Fruit fly (Drosophila melanogaster) whole organism, embryonic: ENCODE data around the gene Npc2a.

Experiments
- Ada2b ChIP-seq: fragments of 200-800 bp; sonication (Bioruptor generic); IDR thresholded peaks from 2 replicates; pipeline ENCODE4 v1.3.6; 2022; ENCODE audit warnings: missing biosample characterization, missing genetic modification characterization
- Aef1 ChIP-seq: fragments of 200-800 bp; sonication (Bioruptor generic); IDR thresholded peaks from 3 replicates; pipeline ENCODE4 v1.3.6; 2022; ENCODE audit warnings: missing biosample characterization, missing genetic modification characterization
- Asciz ChIP-seq: fragments of 200-800 bp; sonication (Bioruptor generic); optimal IDR thresholded peaks from 2 replicates; lab custom pipeline; 2017; ENCODE audit warnings: missing biosample characterization, mild to moderate bottlenecking, missing genetic modification characterization, missing genetic modification reagents
- Bgb ChIP-seq: fragments of 200-800 bp; sonication (Bioruptor generic); IDR thresholded peaks from 2 replicates; pipeline ENCODE4 v1.3.6; 2022; ENCODE audit warnings: missing biosample characterization, missing genetic modification characterization; ENCODE audit not compliant: partially characterized antibody
- CG10565 ChIP-seq: fragments of 200-800 bp; sonication (Bioruptor generic); optimal IDR thresholded peaks from 3 replicates; lab custom pipeline; 2016; ENCODE audit warnings: missing biosample characterization, mild to moderate bottlenecking, missing genetic modification characterization
- CG11696 ChIP-seq: fragments of 200-800 bp; sonication (Bioruptor generic); IDR thresholded peaks from 2 replicates; pipeline ENCODE4 v1.3.6; 2022; ENCODE audit warnings: missing biosample characterization, missing genetic modification characterization
- CG12942 ChIP-seq: fragments of 200-800 bp; sonication (Bioruptor generic); optimal IDR thresholded peaks from 3 replicates; lab custom pipeline; 2016; ENCODE audit warnings: missing biosample characterization, missing genetic modification characterization
- CG2202 ChIP-seq: fragments of 200-800 bp; sonication (Bioruptor generic); optimal IDR thresholded peaks from 2 replicates; lab custom pipeline; 2018; ENCODE audit warnings: missing biosample characterization, mild to moderate bottlenecking, missing genetic modification characterization
- CG33213 ChIP-seq: fragments of 200-800 bp; sonication (Bioruptor generic); optimal IDR thresholded peaks from 3 replicates; lab custom pipeline; 2016; ENCODE audit warnings: missing biosample characterization, missing genetic modification characterization
- CG34376 ChIP-seq: fragments of 200-800 bp; sonication (Bioruptor generic); optimal IDR thresholded peaks from 2 replicates; lab custom pipeline; 2018; ENCODE audit warnings: missing biosample characterization, mild to moderate bottlenecking, missing genetic modification characterization
- CG4424 ChIP-seq: fragments of 200-800 bp; sonication (Bioruptor generic); optimal IDR thresholded peaks from 3 replicates; lab custom pipeline; 2016; ENCODE audit warnings: missing biosample characterization, missing genetic modification characterization
- CG4707 ChIP-seq: fragments of 200-800 bp; sonication (Bioruptor generic); optimal IDR thresholded peaks from 2 replicates; lab custom pipeline; 2018; ENCODE audit warnings: missing biosample characterization, mild to moderate bottlenecking, missing genetic modification characterization, moderate library complexity
- CG4820 ChIP-seq: fragments of 200-800 bp; sonication (Bioruptor generic); optimal IDR thresholded peaks from 3 replicates; lab custom pipeline; 2016; ENCODE audit warnings: missing biosample characterization, missing genetic modification characterization
- CG7357 ChIP-seq: fragments of 200-800 bp; sonication (Bioruptor generic); IDR thresholded peaks from 3 replicates; pipeline ENCODE4 v1.3.6; 2022; ENCODE audit warnings: missing biosample characterization, missing genetic modification characterization
- CG7786 ChIP-seq: fragments of 200-800 bp; sonication (Bioruptor generic); optimal IDR thresholded peaks from 2 replicates; lab custom pipeline; 2016; ENCODE audit warnings: missing biosample characterization, missing genetic modification characterization
- CG8765 ChIP-seq: fragments of 200-800 bp; sonication (Bioruptor generic); IDR thresholded peaks from 2 replicates; pipeline ENCODE4 v1.3.6; 2022; ENCODE audit warnings: missing biosample characterization, missing genetic modification characterization
- CG8924 ChIP-seq: fragments of 200-800 bp; optimal IDR thresholded peaks from 3 replicates; lab custom pipeline; 2019; ENCODE audit warnings: missing biosample characterization, mild to moderate bottlenecking, missing genetic modification characterization, moderate library complexity
- CG9817 ChIP-seq: fragments of 200-800 bp; sonication (Bioruptor generic); optimal IDR thresholded peaks from 2 replicates; lab custom pipeline; 2018; ENCODE audit warnings: missing biosample characterization, mild to moderate bottlenecking, missing genetic modification characterization, moderate library complexity
- CoRest ChIP-seq: fragments of 200-800 bp; sonication (Bioruptor generic); optimal IDR thresholded peaks from 3 replicates; lab custom pipeline; 2018; ENCODE audit warnings: missing biosample characterization, mild to moderate bottlenecking, missing genetic modification characterization, moderate library complexity
- Doc3 ChIP-seq: fragments of 200-800 bp; sonication (Bioruptor generic); IDR thresholded peaks from 3 replicates; pipeline ENCODE4 v1.3.6; 2022; ENCODE audit warnings: missing biosample characterization, missing genetic modification characterization; ENCODE audit not compliant: partially characterized antibody
- Gsc ChIP-seq: fragments of 200-800 bp; sonication (Bioruptor generic); IDR thresholded peaks from 2 replicates; pipeline ENCODE4 v1.3.6; 2022; ENCODE audit warnings: missing biosample characterization, missing genetic modification characterization
- Hmr ChIP-seq: fragments of 200-800 bp; sonication (Bioruptor generic); optimal IDR thresholded peaks from 3 replicates; lab custom pipeline; 2017; ENCODE audit warnings: mild to moderate bottlenecking, missing biosample characterization, missing genetic modification reagents, missing genetic modification characterization
- Kr ChIP-seq: fragments of 200-800 bp; sonication (Bioruptor generic); optimal IDR thresholded peaks from 2 replicates; lab custom pipeline; 2017; ENCODE audit warnings: missing biosample characterization, mild to moderate bottlenecking, missing genetic modification characterization
- MESR4 ChIP-seq: fragments of 200-800 bp; sonication (Bioruptor generic); optimal IDR thresholded peaks from 2 replicates; lab custom pipeline; 2018; ENCODE audit warnings: missing biosample characterization, mild to moderate bottlenecking, missing genetic modification characterization, moderate library complexity
- Sox102F ChIP-seq: fragments of 200-800 bp; sonication (Bioruptor generic); optimal IDR thresholded peaks from 2 replicates; lab custom pipeline; 2018; ENCODE audit warnings: missing biosample characterization, mild to moderate bottlenecking, missing genetic modification characterization, moderate library complexity
- Sry-δ ChIP-seq: fragments of 200-800 bp; sonication (Bioruptor generic); optimal IDR thresholded peaks from 2 replicates; lab custom pipeline; 2016; ENCODE audit warnings: missing biosample characterization, missing genetic modification characterization
- Ssrp ChIP-seq: fragments of 200-800 bp; sonication (Bioruptor generic); optimal IDR thresholded peaks from 2 replicates; lab custom pipeline; 2018; ENCODE audit warnings: missing biosample characterization, mild to moderate bottlenecking, missing genetic modification characterization, moderate library complexity
- Xbp1 ChIP-seq: fragments of 200-800 bp; sonication (Bioruptor generic); optimal IDR thresholded peaks from 3 replicates; lab custom pipeline; 2016; ENCODE audit warnings: missing biosample characterization, mild to moderate bottlenecking, missing genetic modification characterization
- YL-1 ChIP-seq: fragments of 200-800 bp; sonication (Bioruptor generic); optimal IDR thresholded peaks from 3 replicates; lab custom pipeline; 2017; ENCODE audit warnings: missing biosample characterization, mild to moderate bottlenecking, missing genetic modification characterization
- abd-A ChIP-seq: fragments of 200-800 bp; sonication (Bioruptor generic); optimal IDR thresholded peaks from 3 replicates; lab custom pipeline; 2019; ENCODE audit warnings: missing biosample characterization, mild to moderate bottlenecking, missing genetic modification characterization, moderate library complexity
- ase ChIP-seq: fragments of 200-800 bp; sonication (Bioruptor generic); IDR thresholded peaks from 3 replicates; pipeline ENCODE4 v1.3.6; 2022; ENCODE audit warnings: missing biosample characterization, missing genetic modification characterization
- crol ChIP-seq: fragments of 200-800 bp; sonication (Bioruptor generic); IDR thresholded peaks from 2 replicates; pipeline ENCODE4 v1.3.6; 2022; ENCODE audit warnings: missing biosample characterization, missing genetic modification characterization
- da ChIP-seq: fragments of 200-800 bp; sonication (Bioruptor generic); optimal IDR thresholded peaks from 2 replicates; lab custom pipeline; 2016; ENCODE audit warnings: missing biosample characterization, missing genetic modification characterization
- dati ChIP-seq: fragments of 200-800 bp; sonication (Bioruptor generic); IDR thresholded peaks from 2 replicates; pipeline ENCODE4 v1.3.6; 2022; ENCODE audit warnings: missing biosample characterization, missing genetic modification characterization
- dmrt11E ChIP-seq: fragments of 200-800 bp; sonication (Bioruptor generic); optimal IDR thresholded peaks from 3 replicates; lab custom pipeline; 2018; ENCODE audit warnings: missing biosample characterization, mild to moderate bottlenecking, missing genetic modification characterization, moderate library complexity
- ftz-f1 ChIP-seq: fragments of 200-800 bp; sonication (Bioruptor generic); optimal IDR thresholded peaks from 2 replicates; lab custom pipeline; 2016; ENCODE audit warnings: missing biosample characterization, missing genetic modification characterization
- her ChIP-seq: fragments of 200-800 bp; sonication (Bioruptor generic); optimal IDR thresholded peaks from 2 replicates; lab custom pipeline; 2016; ENCODE audit warnings: missing biosample characterization, missing genetic modification characterization
- hkb ChIP-seq, 2 experiments: fragments of 200-800 bp in 1 of 2; fragments of >200 bp in 1 of 2; sonication (Bioruptor generic) in 1 of 2; IDR thresholded peaks in 1 of 2; optimal IDR thresholded peaks in 1 of 2; 2 replicates each; pipeline versions ENCODE4 v1.3.6 to Lab custom; 2017 to 2022; ENCODE audit warnings: missing biosample characterization in 1 of 2, missing genetic modification characterization in 1 of 2
- jumu ChIP-seq: fragments of 200-800 bp; sonication (Bioruptor generic); optimal IDR thresholded peaks from 3 replicates; lab custom pipeline; 2016; ENCODE audit warnings: missing biosample characterization, missing genetic modification characterization
- pb ChIP-seq: fragments of 200-800 bp; sonication (Bioruptor generic); optimal IDR thresholded peaks from 3 replicates; lab custom pipeline; 2016; ENCODE audit warnings: missing biosample characterization, missing genetic modification characterization
- pho ChIP-seq: fragments of 200-800 bp; sonication (Bioruptor generic); optimal IDR thresholded peaks from 2 replicates; lab custom pipeline; 2016; ENCODE audit warnings: missing biosample characterization, missing genetic modification characterization
- repo ChIP-seq: fragments of 200-800 bp; sonication (Bioruptor generic); optimal IDR thresholded peaks from 2 replicates; lab custom pipeline; 2016; ENCODE audit warnings: missing biosample characterization, missing genetic modification characterization
- run ChIP-seq: fragments of 200-800 bp; sonication (Bioruptor generic); optimal IDR thresholded peaks from 3 replicates; lab custom pipeline; 2018; ENCODE audit warnings: missing biosample characterization, mild to moderate bottlenecking, missing genetic modification characterization
- scrt ChIP-seq: fragments of 200-800 bp; sonication (Bioruptor generic); optimal IDR thresholded peaks from 2 replicates; lab custom pipeline; 2018; ENCODE audit warnings: missing biosample characterization, mild to moderate bottlenecking, missing genetic modification characterization, moderate library complexity
- sna ChIP-seq: fragments of 200-800 bp; sonication (Bioruptor generic); IDR thresholded peaks from 2 replicates; pipeline ENCODE4 v1.3.6; 2022; ENCODE audit warnings: missing biosample characterization, missing genetic modification characterization; ENCODE audit not compliant: partially characterized antibody
- twi ChIP-seq: fragments of 200-800 bp; optimal IDR thresholded peaks from 2 replicates; lab custom pipeline; 2019; ENCODE audit warnings: missing biosample characterization, mild to moderate bottlenecking, missing genetic modification characterization, moderate library complexity
- unc-4 ChIP-seq: fragments of 200-800 bp; sonication (Bioruptor generic); IDR thresholded peaks from 2 replicates; pipeline ENCODE4 v1.3.6; 2022; ENCODE audit warnings: missing biosample characterization, missing genetic modification characterization; ENCODE audit not compliant: partially characterized antibody
- vnd ChIP-seq: fragments of 200-800 bp; sonication (Bioruptor generic); IDR thresholded peaks from 3 replicates; pipeline ENCODE4 v1.3.6; 2022; ENCODE audit warnings: missing biosample characterization, missing genetic modification characterization; ENCODE audit not compliant: partially characterized antibody

The Npc2a gene

dm6 chr2L:2008980-2009954, 21.2 kb downstream of the Npc2a start, which contains the start of gene CG4238 (continued):
- TF ChIP-seq run (tag; lab: Kevin White, UChicago) (no peak), Xbp1 (no peak), jumu (no peak), CG10565 (GFP tag; lab: Kevin White, UChicago) (no peak), repo (GFP tag; lab: Kevin White, UChicago) (no peak), CG2202 (no peak), pb (no peak), Sox102F (no peak), Asciz (GFP tag; lab: Kevin White, UChicago) (no peak), pho (GFP tag; lab: Kevin White, UChicago) (no peak), Ssrp (tag; lab: Kevin White, UChicago) (no peak), CG9817 (tag; lab: Kevin White, UChicago) (no peak), CG33213 (GFP tag; lab: Kevin White, UChicago) (no peak), ase (GFP tag; lab: Robert Waterston, UW) (no peak), Gsc (GFP tag; lab: Robert Waterston, UW) (no peak), dmrt11E (tag; lab: Kevin White, UChicago) (no peak), dati (GFP tag; lab: Robert Waterston, UW) (no peak), MESR4 (GFP tag; lab: Kevin White, UChicago) (no peak), CoRest (tag; lab: Kevin White, UChicago) (peak; percentile 22), Kr (GFP tag; lab: Kevin White, UChicago) (no peak), her (GFP tag; lab: Kevin White, UChicago) (no peak), abd-A (tag; lab: Kevin White, UChicago) (peak; percentile 30), CG34376 (GFP tag; lab: Kevin White, UChicago) (no peak), ftz-f1 (GFP tag; lab: Kevin White, UChicago) (no peak), Ada2b (GFP tag; lab: Robert Waterston, UW) (no peak), Sry-δ (no peak), Doc3 (GFP tag; lab: Robert Waterston, UW) (no peak; the same call in 2 of the 3 replicates), scrt (GFP tag; lab: Kevin White, UChicago) (no peak), crol (GFP tag; lab: Robert Waterston, UW) (no peak), vnd (GFP tag; lab: Robert Waterston, UW) (peak; percentile 51), CG11696 (GFP tag; lab: Robert Waterston, UW) (no peak), YL-1 (GFP tag; lab: Kevin White, UChicago) (no peak), unc-4 (peak; percentile 39; the same call in 1 of the 2 replicates), Bgb (GFP tag; lab: Robert Waterston, UW) (peak; percentile 69), da (GFP tag; lab: Kevin White, UChicago) (no peak), CG7786 (GFP tag; lab: Kevin White, UChicago) (no peak), Hmr (GFP tag; lab: Kevin White, UChicago) (no peak), CG4707 (GFP tag; lab: Kevin White, UChicago) (no peak), sna (no peak), CG8924 (peak; percentile 16), CG4820 (no peak), CG7357 (GFP tag; lab: Robert Waterston, UW) (no peak), twi (tag; lab: Kevin White, UChicago) (no peak), CG4424 (GFP tag; lab: Kevin White, UChicago) (no peak), CG12942 (GFP tag; lab: Kevin White, UChicago) (no peak), hkb (optimal IDR thresholded peaks at IDR 0.05; lab: Kevin White, UChicago) (no peak), hkb (GFP tag; IDR thresholded peaks at IDR 0.05; lab: Robert Waterston, UW) (no peak), Aef1 (GFP tag; lab: Robert Waterston, UW) (no peak), CG8765 (no peak)
